Worm (Caenorhabditis elegans) whole organism, L1 larva: ENCODE results near the gene try-4.

ENCODE experiments used
- dpl-1 ChIP-seq, 3 experiments: fragments of 150-350 bp in 2 of 3; sonication (generic microtip) in 1 of 3; optimal IDR thresholded peaks; 2 replicates each; lab custom pipeline; 2014 to 2017; ENCODE audit warnings: missing biosample characterization in 3 of 3, missing genetic modification characterization in 3 of 3, missing genetic modification reagents in 3 of 3
- efl-3 ChIP-seq: fragments of 200-800 bp; sonication (Bioruptor generic); optimal IDR thresholded peaks from 2 replicates; lab custom pipeline; 2018; ENCODE audit warnings: mild to moderate bottlenecking, missing genetic modification characterization, missing compliant biosample characterization
- egl-13 ChIP-seq: sonication (generic microtip); optimal IDR thresholded peaks from 2 replicates; lab custom pipeline; 2016; ENCODE audit warnings: missing genotype, missing genetic modification reagents, missing genetic modification characterization, missing compliant biosample characterization
- fkh-4 ChIP-seq: sonication (generic microtip); optimal IDR thresholded peaks from 2 replicates; lab custom pipeline; 2016; ENCODE audit warnings: missing compliant biosample characterization, missing genetic modification characterization, borderline replicate concordance
- fos-1 ChIP-seq: fragments of 150-350 bp; optimal IDR thresholded peaks from 2 replicates; lab custom pipeline; 2014; ENCODE audit warnings: missing biosample characterization, missing genetic modification characterization
- lin-39 ChIP-seq: fragments of 150-350 bp; optimal IDR thresholded peaks from 2 replicates; lab custom pipeline; 2014; ENCODE audit warnings: missing biosample characterization, missing genetic modification reagents, missing genetic modification characterization
- nhr-237 ChIP-seq: fragments of 150-350 bp; optimal IDR thresholded peaks from 2 replicates; lab custom pipeline; 2014; ENCODE audit warnings: missing biosample characterization, missing genetic modification characterization
- nhr-28 ChIP-seq: fragments of 150-350 bp; optimal IDR thresholded peaks from 2 replicates; lab custom pipeline; 2014; ENCODE audit warnings: missing biosample characterization, missing genetic modification characterization
- skn-1 ChIP-seq: fragments of 150-350 bp; optimal IDR thresholded peaks from 2 replicates; lab custom pipeline; 2014; ENCODE audit warnings: missing biosample characterization, missing genetic modification characterization
- zag-1 ChIP-seq: fragments of 150-350 bp; optimal IDR thresholded peaks from 2 replicates; lab custom pipeline; 2014; ENCODE audit warnings: missing biosample characterization, missing genetic modification characterization

DNA sequence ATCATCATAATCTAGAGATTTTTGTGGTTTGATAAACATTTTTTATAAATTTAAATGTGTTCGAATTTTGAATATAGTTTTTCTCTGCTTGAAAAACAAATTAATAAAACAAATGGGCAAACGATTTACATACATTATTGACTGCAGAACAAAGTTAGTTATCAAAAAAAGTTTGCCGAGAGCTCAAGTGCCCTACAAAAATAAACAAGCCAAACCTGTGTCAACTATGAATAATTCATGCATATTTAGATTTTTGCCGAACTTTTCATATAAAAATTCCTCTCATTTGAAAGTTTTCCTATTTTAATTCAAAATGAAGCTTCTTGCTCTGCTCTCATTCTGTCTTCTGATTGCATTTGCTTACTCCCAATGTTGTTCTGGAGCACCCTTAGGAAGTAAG, 45.1 kb downstream of the try-4 start, which contains the start of gene sshk-1:
- TF ChIP-seq dpl-1 (GFP tag; optimal IDR thresholded peaks at IDR 0.05; lab: Kevin White, UChicago): no peak
- TF ChIP-seq lin-39 (tag; lab: Kevin White, UChicago): no peak
- no peak for TF ChIP-seq fos-1 (tag; lab: Kevin White, UChicago)
- TF ChIP-seq efl-3 (GFP tag; lab: Kevin White, UChicago): no peak
- TF ChIP-seq fkh-4: no peak
- TF ChIP-seq nhr-28 (tag; lab: Kevin White, UChicago): no peak
- no peak for TF ChIP-seq egl-13 (tag; lab: Kevin White, UChicago)
- TF ChIP-seq nhr-237 (tag; lab: Kevin White, UChicago): no peak
- TF ChIP-seq zag-1 (tag; lab: Kevin White, UChicago): no peak
- TF ChIP-seq skn-1 (tag; lab: Kevin White, UChicago): no peak
